Worm (Caenorhabditis elegans) whole organism, mixed stage, embryonic: ENCODE measurements around the gene ephx-1.
A peak's percentile ranks its signal among the peaks of the same experiment; 100 is the strongest.

Source experiments
- M03D4.4 ChIP-seq: sonication (generic microtip); optimal IDR thresholded peaks from 2 replicates; lab custom pipeline; 2017; ENCODE audit warnings: mild to moderate bottlenecking, missing genetic modification characterization, missing compliant biosample characterization
- bed-3 ChIP-seq: fragments of 200-800 bp; sonication (Bioruptor generic); optimal IDR thresholded peaks from 3 replicates; lab custom pipeline; 2018; ENCODE audit warnings: mild to moderate bottlenecking, missing genetic modification characterization, moderate library complexity, missing compliant biosample characterization
- blmp-1 ChIP-seq: fragments of 150-350 bp; optimal IDR thresholded peaks from 2 replicates; lab custom pipeline; 2014; ENCODE audit warnings: missing biosample characterization, missing genetic modification characterization
- ceh-39 ChIP-seq: fragments of 150-350 bp; optimal IDR thresholded peaks from 2 replicates; lab custom pipeline; 2014; ENCODE audit warnings: missing biosample characterization, missing genetic modification characterization
- ceh-43 ChIP-seq: fragments of 200-800 bp; sonication (Bioruptor generic); optimal IDR thresholded peaks from 2 replicates; lab custom pipeline; 2018; ENCODE audit warnings: mild to moderate bottlenecking, missing genetic modification characterization, moderate library complexity, missing compliant biosample characterization
- ces-1 ChIP-seq: fragments of 150-350 bp; optimal IDR thresholded peaks from 2 replicates; lab custom pipeline; 2014; ENCODE audit warnings: missing biosample characterization, missing genetic modification reagents, missing genetic modification characterization
- cnd-1 ChIP-seq: fragments of 200-800 bp; sonication (Bioruptor generic); optimal IDR thresholded peaks from 2 replicates; lab custom pipeline; 2018; ENCODE audit warnings: mild to moderate bottlenecking, missing genetic modification characterization, missing compliant biosample characterization
- drap-1 ChIP-seq: fragments of 200-800 bp; sonication (Bioruptor generic); optimal IDR thresholded peaks from 3 replicates; lab custom pipeline; 2018; ENCODE audit warnings: mild to moderate bottlenecking, missing genetic modification characterization, missing compliant biosample characterization
- elt-1 ChIP-seq: sonication (generic microtip); optimal IDR thresholded peaks from 2 replicates; lab custom pipeline; 2017; ENCODE audit warnings: missing genetic modification characterization, mild to moderate bottlenecking, missing compliant biosample characterization, antibody characterized with exemption, moderate library complexity, borderline replicate concordance; ENCODE audit not compliant: insufficient read depth
- elt-3 ChIP-seq: fragments of 150-350 bp; optimal IDR thresholded peaks from 2 replicates; lab custom pipeline; 2014; ENCODE audit warnings: missing biosample characterization, missing genetic modification characterization
- flh-1 ChIP-seq: fragments of 200-800 bp; sonication (Bioruptor generic); optimal IDR thresholded peaks from 2 replicates; lab custom pipeline; 2018; ENCODE audit warnings: mild to moderate bottlenecking, missing genetic modification characterization, moderate library complexity, missing compliant biosample characterization
- hlh-1 ChIP-seq: fragments of 150-350 bp; optimal IDR thresholded peaks from 2 replicates; lab custom pipeline; 2014; ENCODE audit warnings: missing biosample characterization, missing genetic modification reagents, missing genetic modification characterization
- lin-13 ChIP-seq: fragments of 150-350 bp; optimal IDR thresholded peaks from 2 replicates; lab custom pipeline; 2014; ENCODE audit warnings: missing biosample characterization, missing genetic modification characterization
- lin-32 ChIP-seq: fragments of 200-800 bp; sonication (Bioruptor generic); optimal IDR thresholded peaks from 2 replicates; lab custom pipeline; 2018; ENCODE audit warnings: mild to moderate bottlenecking, missing genetic modification characterization, missing compliant biosample characterization
- lsy-2 ChIP-seq: fragments of 150-350 bp; optimal IDR thresholded peaks from 2 replicates; lab custom pipeline; 2014; ENCODE audit warnings: missing biosample characterization, missing genetic modification characterization
- mab-5 ChIP-seq: fragments of 150-350 bp; optimal IDR thresholded peaks from 2 replicates; lab custom pipeline; 2014; ENCODE audit warnings: missing biosample characterization, missing genetic modification characterization
- mep-1 ChIP-seq: fragments of 150-350 bp; optimal IDR thresholded peaks from 2 replicates; lab custom pipeline; 2017; ENCODE audit warnings: missing biosample characterization, missing genetic modification reagents, missing genetic modification characterization, inconsistent platforms
- mls-2 ChIP-seq: sonication (generic microtip); optimal IDR thresholded peaks from 2 replicates; lab custom pipeline; 2016; ENCODE audit warnings: mild to moderate bottlenecking, missing genetic modification characterization, moderate library complexity, missing compliant biosample characterization
- nhr-12 ChIP-seq: fragments of 150-350 bp; optimal IDR thresholded peaks from 2 replicates; lab custom pipeline; 2014; ENCODE audit warnings: missing biosample characterization, missing genetic modification characterization
- nhr-2 ChIP-seq: fragments of 150-350 bp; optimal IDR thresholded peaks from 2 replicates; lab custom pipeline; 2014; ENCODE audit warnings: missing biosample characterization, missing genetic modification characterization
- nhr-237 ChIP-seq: fragments of 150-350 bp; optimal IDR thresholded peaks from 2 replicates; lab custom pipeline; 2014; ENCODE audit warnings: missing biosample characterization, missing genetic modification characterization
- nhr-28 ChIP-seq: fragments of 150-350 bp; optimal IDR thresholded peaks from 2 replicates; lab custom pipeline; 2014; ENCODE audit warnings: missing biosample characterization, missing genetic modification characterization
- nhr-76 ChIP-seq: sonication (generic microtip); optimal IDR thresholded peaks from 2 replicates; lab custom pipeline; 2017; ENCODE audit warnings: missing biosample characterization, missing genetic modification characterization
- pha-4 ChIP-seq: fragments of 150-350 bp; optimal IDR thresholded peaks from 2 replicates; lab custom pipeline; 2018; ENCODE audit warnings: missing biosample characterization, missing genetic modification reagents, missing genetic modification characterization
- sem-2 ChIP-seq: fragments of 200-800 bp; sonication (Bioruptor generic); optimal IDR thresholded peaks from 2 replicates; lab custom pipeline; 2018; ENCODE audit warnings: mild to moderate bottlenecking, missing genetic modification characterization, missing compliant biosample characterization
- snpc-4 ChIP-seq: fragments of 150-350 bp; optimal IDR thresholded peaks from 2 replicates; lab custom pipeline; 2014; ENCODE audit warnings: missing biosample characterization, missing genetic modification characterization
- sptf-1 ChIP-seq: sonication (generic microtip); optimal IDR thresholded peaks from 2 replicates; lab custom pipeline; 2017; ENCODE audit warnings: mild to moderate bottlenecking, missing genetic modification characterization, moderate library complexity, missing compliant biosample characterization
- unc-39 ChIP-seq: fragments of 150-350 bp; optimal IDR thresholded peaks from 2 replicates; lab custom pipeline; 2014; ENCODE audit warnings: missing biosample characterization, missing genetic modification characterization
- unc-62 ChIP-seq: fragments of 150-350 bp; optimal IDR thresholded peaks from 2 replicates; lab custom pipeline; 2014; ENCODE audit warnings: missing biosample characterization, missing genetic modification reagents, missing genetic modification characterization
- zip-8 ChIP-seq: fragments of 150-350 bp; optimal IDR thresholded peaks from 2 replicates; lab custom pipeline; 2014; ENCODE audit warnings: missing biosample characterization, missing genetic modification characterization
- ztf-11 ChIP-seq: fragments of 150-350 bp; optimal IDR thresholded peaks from 2 replicates; lab custom pipeline; 2014; ENCODE audit warnings: missing biosample characterization, missing genetic modification characterization

ephx-1 gene

ce11 chrII:4042696-4043095, 38.0 kb downstream of the ephx-1 start:
- no peak for TF ChIP-seq lin-13
- TF ChIP-seq bed-3 (GFP tag; lab: Kevin White, UChicago): no peak
- TF ChIP-seq elt-3 (tag; lab: Kevin White, UChicago): no peak
- TF ChIP-seq drap-1: no peak
- no peak for TF ChIP-seq blmp-1 (tag; lab: Kevin White, UChicago)
- no peak for TF ChIP-seq ztf-11
- TF ChIP-seq unc-62 (GFP tag; lab: Kevin White, UChicago): no peak
- TF ChIP-seq hlh-1 (tag; lab: Kevin White, UChicago): no peak
- TF ChIP-seq unc-39 (tag; lab: Kevin White, UChicago): no peak
- TF ChIP-seq pha-4 (tag; lab: Kevin White, UChicago): no peak
- no peak for TF ChIP-seq sem-2
- TF ChIP-seq mls-2 (tag; lab: Kevin White, UChicago): no peak
- TF ChIP-seq M03D4.4 (tag; lab: Kevin White, UChicago): no peak
- no peak for TF ChIP-seq flh-1 (GFP tag; lab: Kevin White, UChicago)
- no peak for TF ChIP-seq lin-32 (GFP tag; lab: Kevin White, UChicago)

- no peak for TF ChIP-seq cnd-1 (tag; lab: Kevin White, UChicago)
- TF ChIP-seq nhr-237: peak; percentile 64
- TF ChIP-seq drap-1: peak; percentile 54
- peak; percentile 46 for TF ChIP-seq M03D4.4 (tag; lab: Kevin White, UChicago)
- no peak for TF ChIP-seq mab-5 (tag; lab: Kevin White, UChicago)
- no peak for TF ChIP-seq sem-2
- TF ChIP-seq nhr-76 (tag; lab: Kevin White, UChicago): no peak
- TF ChIP-seq hlh-1 (tag; lab: Kevin White, UChicago): no peak
- no peak for TF ChIP-seq elt-1 (tag; lab: Kevin White, UChicago)
- peak; percentile 21 for TF ChIP-seq ceh-39 (tag; lab: Kevin White, UChicago)
- no peak for TF ChIP-seq nhr-12
- TF ChIP-seq nhr-2 (tag; lab: Kevin White, UChicago): no peak
- TF ChIP-seq mep-1 (tag; lab: Kevin White, UChicago): peak; percentile 53
- peak; percentile 54 for TF ChIP-seq sptf-1 (tag; lab: Kevin White, UChicago)
- TF ChIP-seq lsy-2 (tag; lab: Kevin White, UChicago): peak; percentile 89
- no peak for TF ChIP-seq nhr-28 (tag; lab: Kevin White, UChicago)
- no peak for TF ChIP-seq snpc-4
- TF ChIP-seq pha-4 (tag; lab: Kevin White, UChicago): peak; percentile 59
- TF ChIP-seq ceh-43 (GFP tag; lab: Kevin White, UChicago): peak; percentile 36
- peak; percentile 56 for TF ChIP-seq lin-13
- TF ChIP-seq unc-62 (GFP tag; lab: Kevin White, UChicago): no peak
- TF ChIP-seq ces-1 (GFP tag; lab: Kevin White, UChicago): peak; percentile 78
- TF ChIP-seq lin-32 (GFP tag; lab: Kevin White, UChicago): no peak
- no peak for TF ChIP-seq blmp-1 (tag; lab: Kevin White, UChicago)
- TF ChIP-seq ztf-11: no peak
These were observed 39.6 kb downstream of the ephx-1 start, which contains the start of gene rpn-11 for ce11 chrII:4044349-4044748. Gene rpn-11, minus strand, starts transcription at chrII:4044546.

ce11 chrII:4045396-4045795, 40.7 kb downstream of the ephx-1 start, which contains the start of gene K07D4.2:
Gene K07D4.2, minus strand, starts transcription at chrII:4045496.
- TF ChIP-seq hlh-1 (tag; lab: Kevin White, UChicago): no peak
- no peak for TF ChIP-seq flh-1 (GFP tag; lab: Kevin White, UChicago)
- TF ChIP-seq ztf-11: no peak
- no peak for TF ChIP-seq M03D4.4 (tag; lab: Kevin White, UChicago)
- no peak for TF ChIP-seq lin-13
- TF ChIP-seq zip-8 (tag; lab: Kevin White, UChicago): no peak
- TF ChIP-seq nhr-12: no peak
- TF ChIP-seq nhr-2 (tag; lab: Kevin White, UChicago): no peak
- no peak for TF ChIP-seq blmp-1 (tag; lab: Kevin White, UChicago)
- TF ChIP-seq sem-2: no peak
- TF ChIP-seq snpc-4: no peak
- TF ChIP-seq unc-39 (tag; lab: Kevin White, UChicago): no peak
- no peak for TF ChIP-seq mab-5 (tag; lab: Kevin White, UChicago)
- TF ChIP-seq bed-3 (GFP tag; lab: Kevin White, UChicago): no peak
- TF ChIP-seq sptf-1 (tag; lab: Kevin White, UChicago): no peak
- no peak for TF ChIP-seq nhr-28 (tag; lab: Kevin White, UChicago)
- TF ChIP-seq elt-3 (tag; lab: Kevin White, UChicago): no peak
- no peak for TF ChIP-seq ces-1 (GFP tag; lab: Kevin White, UChicago)

ce11 chrII:4047839-4048440, 43.2 kb downstream of the ephx-1 start:
- TF ChIP-seq lsy-2 (tag; lab: Kevin White, UChicago): peak; percentile 50
- peak; percentile 21 for TF ChIP-seq zip-8 (tag; lab: Kevin White, UChicago)
- TF ChIP-seq, all 35 proteins: peak for 2; not testable (repeated sequence) for 33
